Fruit fly (Drosophila melanogaster): Measurements from ENCODE around the gene bigmax.

DNA sequence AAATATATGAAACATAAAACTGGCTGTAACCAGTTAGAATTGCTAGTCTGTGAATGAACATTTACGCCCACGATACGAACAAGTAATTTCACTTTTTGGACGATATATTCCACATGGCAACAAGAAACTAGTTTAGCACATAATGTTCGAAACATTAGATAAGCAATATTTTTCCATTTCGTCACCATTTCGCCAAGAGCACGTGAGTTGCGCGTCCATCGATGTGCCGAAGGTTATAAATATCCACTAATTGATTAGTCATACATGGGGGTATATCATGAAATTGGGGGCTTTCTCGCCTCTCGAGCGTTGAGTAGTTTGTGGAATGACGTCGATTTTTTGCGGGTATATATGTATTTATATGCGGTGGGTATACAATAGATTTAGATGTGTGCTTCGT, 5.8 kb upstream of the bigmax start:
- no peak for TF ChIP-seq fd96Ca (GFP tag; IDR thresholded peaks at IDR 0.05)
- TF ChIP-seq CG17806 (tag; optimal IDR thresholded peaks at IDR 0.05) = no peak
- no peak for TF ChIP-seq CG4496 (GFP tag; IDR thresholded peaks at IDR 0.05)
- TF ChIP-seq CG14655 (GFP tag; optimal IDR thresholded peaks at IDR 0.05) = no peak
- no peak for TF ChIP-seq EcR (GFP tag; optimal IDR thresholded peaks at IDR 0.05)
- TF ChIP-seq CG9948 (tag; optimal IDR thresholded peaks at IDR 0.05) = no peak
- no peak for TF ChIP-seq rn (GFP tag; IDR thresholded peaks at IDR 0.05)
